Worm (Caenorhabditis elegans) whole organism, young adult: Measurements from ENCODE around the gene nhr-122.

Source experiments
- B0035.1 ChIP-seq: sonication (generic microtip); optimal IDR thresholded peaks from 2 replicates; lab custom pipeline; 2016; ENCODE audit warnings: missing genetic modification characterization, mild to moderate bottlenecking, missing compliant biosample characterization, missing genotype, missing genetic modification reagents
- B0261.1 ChIP-seq: sonication (generic microtip); optimal IDR thresholded peaks from 2 replicates; lab custom pipeline; 2016; ENCODE audit warnings: mild to moderate bottlenecking, missing genetic modification characterization, moderate library complexity, missing compliant biosample characterization
- C06A6.2 ChIP-seq: fragments of 200-800 bp; sonication (Bioruptor generic); conservative IDR thresholded peaks from 2 replicates; pipeline ENCODE4 v1.3.6; 2022; ENCODE audit warnings: missing genetic modification characterization, missing compliant biosample characterization
- D2030.7 ChIP-seq: fragments of 200-800 bp; sonication (Bioruptor generic); IDR thresholded peaks from 2 replicates; pipeline ENCODE4 v1.3.6; 2022; ENCODE audit warnings: missing genetic modification reagents, missing genetic modification characterization, missing compliant biosample characterization
- F22D6.2 ChIP-seq: sonication (generic microtip); optimal IDR thresholded peaks from 2 replicates; lab custom pipeline; 2016; ENCODE audit warnings: mild to moderate bottlenecking, missing genetic modification characterization, missing compliant biosample characterization
- F49E8.2 ChIP-seq: sonication (generic microtip); optimal IDR thresholded peaks from 3 replicates; lab custom pipeline; 2017; ENCODE audit warnings: missing genetic modification characterization, mild to moderate bottlenecking, missing compliant biosample characterization, antibody characterized with exemption, moderate library complexity; ENCODE audit not compliant: insufficient read depth
- F57A8.1 ChIP-seq: fragments of 200-800 bp; sonication (Bioruptor generic); optimal IDR thresholded peaks from 2 replicates; lab custom pipeline; 2018; ENCODE audit warnings: mild to moderate bottlenecking, missing genetic modification characterization, moderate library complexity, missing compliant biosample characterization
- K11D2.4 ChIP-seq: fragments of 200-800 bp; sonication (Bioruptor generic); IDR thresholded peaks from 2 replicates; pipeline ENCODE4 v1.3.6; 2022; ENCODE audit warnings: missing genetic modification reagents, missing genetic modification characterization, missing compliant biosample characterization
- Y67H2A.10 ChIP-seq: fragments of 200-800 bp; sonication (Bioruptor generic); conservative IDR thresholded peaks from 2 replicates; pipeline ENCODE4 v1.3.6; 2022; ENCODE audit warnings: missing genetic modification reagents, missing genetic modification characterization, missing compliant biosample characterization
- Y79H2A.3 ChIP-seq: fragments of 200-800 bp; sonication (Bioruptor generic); conservative IDR thresholded peaks from 2 replicates; pipeline ENCODE4 v1.3.6; 2022; ENCODE audit warnings: missing genetic modification reagents, missing genetic modification characterization, missing compliant biosample characterization
- Y95B8A.8 ChIP-seq: fragments of 200-800 bp; sonication (Bioruptor generic); IDR thresholded peaks from 2 replicates; pipeline ENCODE4 v1.3.6; 2022; ENCODE audit warnings: missing genetic modification reagents, missing genetic modification characterization, missing compliant biosample characterization
- ama-1 ChIP-seq, 3 experiments: fragments of 150-350 bp in 1 of 3; sonication (generic microtip) in 2 of 3; optimal IDR thresholded peaks; 2 replicates each; lab custom pipeline; 2014 to 2018; ENCODE audit warnings: missing biosample characterization in 2 of 3, missing genetic modification characterization in 2 of 3, missing genetic modification reagents in 2 of 3
- athp-1 ChIP-seq: sonication (generic microtip); optimal IDR thresholded peaks from 2 replicates; lab custom pipeline; 2017; ENCODE audit warnings: mild to moderate bottlenecking, missing genetic modification characterization, missing compliant biosample characterization
- attf-3 ChIP-seq: fragments of 200-800 bp; sonication (Bioruptor generic); conservative IDR thresholded peaks from 2 replicates; pipeline ENCODE4 v1.3.6; 2022; ENCODE audit warnings: missing genetic modification reagents, missing genetic modification characterization, missing compliant biosample characterization
- attf-5 ChIP-seq: fragments of 200-800 bp; sonication (Bioruptor generic); optimal IDR thresholded peaks from 2 replicates; lab custom pipeline; 2018; ENCODE audit warnings: mild to moderate bottlenecking, missing genetic modification characterization, missing compliant biosample characterization
- bed-1 ChIP-seq: fragments of 200-800 bp; sonication (Bioruptor generic); IDR thresholded peaks from 2 replicates; pipeline ENCODE4 v1.3.6; 2022; ENCODE audit warnings: missing genetic modification reagents, missing genetic modification characterization, missing compliant biosample characterization
- cebp-2 ChIP-seq: fragments of 200-800 bp; sonication (Bioruptor generic); IDR thresholded peaks from 2 replicates; pipeline ENCODE4 v1.3.6; 2022; ENCODE audit warnings: missing genetic modification characterization, missing compliant biosample characterization
- ceh-100 ChIP-seq: fragments of 200-800 bp; sonication (Bioruptor generic); IDR thresholded peaks from 2 replicates; pipeline ENCODE4 v1.3.6; 2022; ENCODE audit warnings: missing genetic modification reagents, missing genetic modification characterization, missing compliant biosample characterization
- ceh-91 ChIP-seq: fragments of 200-800 bp; sonication (Bioruptor generic); IDR thresholded peaks from 2 replicates; pipeline ENCODE4 v1.3.6; 2022; ENCODE audit warnings: missing genetic modification reagents, missing genetic modification characterization, missing compliant biosample characterization
- die-1 ChIP-seq: sonication (generic microtip); optimal IDR thresholded peaks from 2 replicates; lab custom pipeline; 2016; ENCODE audit warnings: missing genotype, mild to moderate bottlenecking, missing genetic modification characterization, missing compliant biosample characterization
- dpl-1 ChIP-seq: fragments of 150-350 bp; optimal IDR thresholded peaks from 2 replicates; lab custom pipeline; 2014; ENCODE audit warnings: missing biosample characterization, missing genetic modification reagents, missing genetic modification characterization
- efl-1 ChIP-seq: fragments of 150-350 bp; optimal IDR thresholded peaks from 2 replicates; lab custom pipeline; 2014; ENCODE audit warnings: missing biosample characterization, missing genetic modification reagents, missing genetic modification characterization
- egl-18 ChIP-seq: fragments of 200-800 bp; sonication (Bioruptor generic); IDR thresholded peaks from 2 replicates; pipeline ENCODE4 v1.3.6; 2022; ENCODE audit warnings: missing genetic modification reagents, missing genetic modification characterization, missing compliant biosample characterization
- fkh-3 ChIP-seq: sonication (generic microtip); optimal IDR thresholded peaks from 2 replicates; lab custom pipeline; 2016; ENCODE audit warnings: mild to moderate bottlenecking, missing genetic modification characterization, missing compliant biosample characterization
- gei-17 ChIP-seq: fragments of 200-800 bp; sonication (Bioruptor generic); optimal IDR thresholded peaks from 2 replicates; lab custom pipeline; 2018; ENCODE audit warnings: mild to moderate bottlenecking, missing genetic modification characterization, missing compliant biosample characterization
- him-1 ChIP-seq: sonication (generic microtip); optimal IDR thresholded peaks from 2 replicates; lab custom pipeline; 2016; ENCODE audit warnings: missing genotype, missing genetic modification reagents, missing genetic modification characterization, missing compliant biosample characterization
- hlh-26 ChIP-seq: fragments of 200-800 bp; sonication (Bioruptor generic); conservative IDR thresholded peaks from 2 replicates; pipeline ENCODE4 v1.3.6; 2022; ENCODE audit warnings: missing genetic modification reagents, missing genetic modification characterization, missing compliant biosample characterization
- hmg-20 ChIP-seq: fragments of 200-800 bp; sonication (Bioruptor generic); IDR thresholded peaks from 2 replicates; pipeline ENCODE4 v1.3.6; 2022; ENCODE audit warnings: missing genetic modification reagents, missing genetic modification characterization, missing compliant biosample characterization
- lag-1 ChIP-seq: fragments of 200-800 bp; sonication (Bioruptor generic); IDR thresholded peaks from 2 replicates; pipeline ENCODE4 v1.3.6; 2022; ENCODE audit warnings: missing genetic modification reagents, missing genetic modification characterization, missing compliant biosample characterization
- let-526 ChIP-seq: fragments of 200-800 bp; sonication (Bioruptor generic); IDR thresholded peaks from 2 replicates; pipeline ENCODE4 v1.3.6; 2022; ENCODE audit warnings: missing genetic modification reagents, missing genetic modification characterization, missing compliant biosample characterization
- let-607 ChIP-seq, 2 experiments: fragments of 200-800 bp in 1 of 2; sonication (Bioruptor generic) in 1 of 2; sonication (generic microtip) in 1 of 2; optimal IDR thresholded peaks; 2 replicates each; lab custom pipeline; 2016 to 2018; ENCODE audit warnings: mild to moderate bottlenecking in 2 of 2, missing compliant biosample characterization in 2 of 2, missing genetic modification characterization in 2 of 2, moderate library complexity in 2 of 2, missing genotype in 1 of 2
- lin-40 ChIP-seq: sonication (generic microtip); optimal IDR thresholded peaks from 2 replicates; lab custom pipeline; 2016; ENCODE audit warnings: missing genetic modification characterization, mild to moderate bottlenecking, missing compliant biosample characterization, missing genotype, missing genetic modification reagents
- madf-10 ChIP-seq: sonication (generic microtip); optimal IDR thresholded peaks from 2 replicates; lab custom pipeline; 2016; ENCODE audit warnings: mild to moderate bottlenecking, missing genetic modification characterization, missing compliant biosample characterization
- madf-3 ChIP-seq: fragments of 200-800 bp; sonication (Bioruptor generic); IDR thresholded peaks from 2 replicates; pipeline ENCODE4 v1.3.6; 2022; ENCODE audit warnings: missing genetic modification reagents, missing genetic modification characterization, missing compliant biosample characterization
- mcd-1 ChIP-seq: fragments of 200-800 bp; sonication (Bioruptor generic); IDR thresholded peaks from 2 replicates; pipeline ENCODE4 v1.3.6; 2022; ENCODE audit warnings: missing genetic modification reagents, missing genetic modification characterization, missing compliant biosample characterization
- mel-28 ChIP-seq: sonication (generic microtip); optimal IDR thresholded peaks from 2 replicates; lab custom pipeline; 2016; ENCODE audit warnings: borderline replicate concordance, mild to moderate bottlenecking, missing genetic modification characterization, missing compliant biosample characterization
- nfya-2 ChIP-seq: fragments of 200-800 bp; sonication (Bioruptor generic); IDR thresholded peaks from 2 replicates; pipeline ENCODE4 v1.3.6; 2022; ENCODE audit warnings: missing genetic modification reagents, missing genetic modification characterization, missing compliant biosample characterization
- nhr-120 ChIP-seq: fragments of 200-800 bp; sonication (Bioruptor generic); IDR thresholded peaks from 2 replicates; pipeline ENCODE4 v1.3.6; 2022; ENCODE audit warnings: missing genetic modification characterization, missing compliant biosample characterization
- nhr-179 ChIP-seq: sonication (generic microtip); optimal IDR thresholded peaks from 2 replicates; lab custom pipeline; 2016; ENCODE audit warnings: mild to moderate bottlenecking, missing genetic modification characterization, missing compliant biosample characterization
- nhr-27 ChIP-seq: fragments of 200-800 bp; sonication (Bioruptor generic); optimal IDR thresholded peaks from 2 replicates; lab custom pipeline; 2018; ENCODE audit warnings: mild to moderate bottlenecking, missing genetic modification characterization, moderate library complexity, missing compliant biosample characterization
- nhr-80 ChIP-seq: sonication (generic microtip); optimal IDR thresholded peaks from 2 replicates; lab custom pipeline; 2016; ENCODE audit warnings: missing genetic modification characterization, missing compliant biosample characterization
- rec-8 ChIP-seq, 2 experiments: sonication (generic microtip); optimal IDR thresholded peaks; 2 replicates each; lab custom pipeline; 2016; ENCODE audit warnings: mild to moderate bottlenecking in 2 of 2, missing genetic modification characterization in 2 of 2, missing genetic modification reagents in 2 of 2, missing genotype in 2 of 2, missing biosample characterization in 1 of 2, missing compliant biosample characterization in 1 of 2, moderate library complexity in 1 of 2
- snpc-3.4 ChIP-seq: sonication (generic microtip); optimal IDR thresholded peaks from 2 replicates; lab custom pipeline; 2017; ENCODE audit warnings: missing genetic modification characterization, mild to moderate bottlenecking, missing compliant biosample characterization, antibody characterized with exemption, moderate library complexity, missing genotype, missing genetic modification reagents
- sptf-2 ChIP-seq: fragments of 200-800 bp; sonication (Bioruptor generic); optimal IDR thresholded peaks from 2 replicates; lab custom pipeline; 2018; ENCODE audit warnings: mild to moderate bottlenecking, missing genetic modification characterization, missing compliant biosample characterization
- tbx-9 ChIP-seq: sonication (generic microtip); optimal IDR thresholded peaks from 2 replicates; lab custom pipeline; 2016; ENCODE audit warnings: borderline replicate concordance, missing genetic modification characterization, inconsistent platforms, missing compliant biosample characterization
- ztf-25 ChIP-seq: fragments of 200-800 bp; sonication (Bioruptor generic); IDR thresholded peaks from 2 replicates; pipeline ENCODE4 v1.3.6; 2022; ENCODE audit warnings: missing genetic modification reagents, missing genetic modification characterization, missing compliant biosample characterization
- ztf-3 ChIP-seq: fragments of 200-800 bp; sonication (Bioruptor generic); optimal IDR thresholded peaks from 2 replicates; lab custom pipeline; 2018; ENCODE audit warnings: mild to moderate bottlenecking, missing genetic modification characterization, missing compliant biosample characterization

Gene nhr-122

DNA sequence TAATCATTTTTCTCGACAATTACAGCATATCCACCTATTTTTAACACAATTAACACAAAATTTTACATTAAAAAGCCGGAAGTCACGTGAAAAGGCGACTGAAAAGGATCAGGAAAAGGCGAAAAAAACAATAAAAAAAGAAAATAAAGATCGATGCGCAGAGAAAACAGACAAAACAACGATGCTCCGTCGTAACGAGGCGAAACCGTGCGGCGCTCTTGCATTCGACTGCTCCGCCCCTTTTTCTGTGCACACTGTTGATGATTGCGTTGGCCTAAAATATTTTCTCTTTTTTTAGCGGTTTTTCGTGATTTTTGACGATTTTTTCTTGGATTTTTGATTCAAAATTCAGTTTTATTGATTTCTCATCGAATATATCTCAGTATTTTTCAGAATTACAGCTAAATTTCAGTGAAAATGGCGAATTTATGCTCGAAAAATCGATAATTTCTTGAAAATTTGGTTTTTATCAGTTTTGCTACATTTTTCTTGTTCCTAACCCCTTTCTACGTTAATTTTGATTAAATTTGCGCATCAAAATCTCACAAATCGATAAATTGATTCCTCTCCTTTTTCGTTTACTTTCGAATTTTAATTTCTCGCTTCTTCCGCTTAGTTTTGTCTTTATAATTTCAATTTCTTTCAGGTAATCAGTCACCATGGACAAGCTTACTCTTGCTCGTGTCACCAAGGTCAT lies 45.5 kb downstream of the nhr-122 start, which contains the start of gene rps-28 (continued):
- peak; percentile 90 for TF ChIP-seq madf-10
- TF ChIP-seq F22D6.2 (tag; lab: Kevin White, UChicago), result peak; percentile 57
- peak; percentile 85 for TF ChIP-seq Y67H2A.10 (GFP tag; lab: Robert Waterston, UW)
- peak; percentile 67 for TF ChIP-seq B0035.1 (tag; lab: Kevin White, UChicago)
- peak; percentile 99 for TF ChIP-seq athp-1
- TF ChIP-seq let-526 (GFP tag; lab: Robert Waterston, UW), result peak; percentile 85
- peak; percentile 76 for TF ChIP-seq snpc-3.4 (tag; lab: Kevin White, UChicago)
- no peak for TF ChIP-seq F57A8.1 (GFP tag; lab: Kevin White, UChicago)
- peak; percentile 97 for TF ChIP-seq C06A6.2 (GFP tag; lab: Robert Waterston, UW)
- TF ChIP-seq nhr-179 (tag; lab: Kevin White, UChicago), result no peak
- no peak for TF ChIP-seq ama-1 (optimal IDR thresholded peaks at IDR 0.05; lab: Kevin White, UChicago)
- peak in 1 of 2 experiments; percentile 58 for TF ChIP-seq ama-1 (GFP tag; optimal IDR thresholded peaks at IDR 0.05; lab: Kevin White, UChicago)
- TF ChIP-seq let-607 (tag; optimal IDR thresholded peaks at IDR 0.05; lab: Kevin White, UChicago), result peak; percentile 69 to 85
- TF ChIP-seq K11D2.4 (GFP tag; lab: Robert Waterston, UW), result peak; percentile 92
- peak; percentile 94 for TF ChIP-seq D2030.7 (GFP tag; lab: Robert Waterston, UW)
- TF ChIP-seq cebp-2 (GFP tag; lab: Robert Waterston, UW), result no peak
- TF ChIP-seq nfya-2 (GFP tag; lab: Robert Waterston, UW), result no peak
- TF ChIP-seq ceh-91 (GFP tag; lab: Robert Waterston, UW), result peak; percentile 90
- peak; percentile 23 for TF ChIP-seq him-1
- TF ChIP-seq madf-3 (GFP tag; lab: Robert Waterston, UW), result peak; percentile 93
- no peak for TF ChIP-seq ztf-3
- TF ChIP-seq lag-1 (GFP tag; lab: Robert Waterston, UW), result no peak
- TF ChIP-seq dpl-1 (GFP tag; lab: Kevin White, UChicago), result peak; percentile 77
- TF ChIP-seq ztf-25, result peak; percentile 91
- peak; percentile 97 for TF ChIP-seq F49E8.2 (tag; lab: Kevin White, UChicago)
- TF ChIP-seq egl-18 (GFP tag; lab: Robert Waterston, UW), result no peak
- TF ChIP-seq tbx-9 (tag; lab: Kevin White, UChicago), result no peak
- TF ChIP-seq gei-17 (GFP tag; lab: Kevin White, UChicago), result peak; percentile 47
- TF ChIP-seq sptf-2 (GFP tag; lab: Kevin White, UChicago), result no peak
- TF ChIP-seq Y79H2A.3, result no peak; the same call in 1 of the 2 replicates
- peak; percentile 94 for TF ChIP-seq ceh-100 (GFP tag; lab: Robert Waterston, UW)
- no peak for TF ChIP-seq hlh-26
- peak; percentile 95 for TF ChIP-seq Y95B8A.8 (GFP tag; lab: Robert Waterston, UW)
- peak; percentile 94 for TF ChIP-seq lin-40
- TF ChIP-seq mel-28 (tag; lab: Kevin White, UChicago), result no peak
- TF ChIP-seq fkh-3, result no peak
- no peak for TF ChIP-seq nhr-120 (GFP tag; lab: Robert Waterston, UW)
- TF ChIP-seq attf-5 (GFP tag; lab: Kevin White, UChicago), result peak; percentile 99
- TF ChIP-seq rec-8 (tag; optimal IDR thresholded peaks at IDR 0.05; lab: Kevin White, UChicago), result peak; percentile 27 to 29
- TF ChIP-seq bed-1 (GFP tag; lab: Robert Waterston, UW), result no peak
- peak; percentile 76 for TF ChIP-seq efl-1 (GFP tag; lab: Kevin White, UChicago)
- TF ChIP-seq die-1 (tag; lab: Kevin White, UChicago), result peak; percentile 65
- TF ChIP-seq nhr-80 (tag; lab: Kevin White, UChicago), result peak; percentile 95
- peak; percentile 71; the same call in 1 of the 2 replicates for TF ChIP-seq hmg-20
- TF ChIP-seq mcd-1 (GFP tag; lab: Robert Waterston, UW), result peak; percentile 92
- peak; percentile 27 for TF ChIP-seq B0261.1
- TF ChIP-seq nhr-27, result no peak
- TF ChIP-seq attf-3 (GFP tag; lab: Robert Waterston, UW), result peak; percentile 100
